Fruit fly (Drosophila melanogaster) S2 (cell line): ENCODE results near the gene Rab9D.

ENCODE experiments used
- CG8478 ChIP-seq: fragments of >200 bp; optimal IDR thresholded peaks from 2 replicates; lab custom pipeline; 2018
- CTCF ChIP-seq, 2 experiments: fragments of >200 bp; optimal IDR thresholded peaks; 2 replicates each; lab custom pipeline; 2018

DNA sequence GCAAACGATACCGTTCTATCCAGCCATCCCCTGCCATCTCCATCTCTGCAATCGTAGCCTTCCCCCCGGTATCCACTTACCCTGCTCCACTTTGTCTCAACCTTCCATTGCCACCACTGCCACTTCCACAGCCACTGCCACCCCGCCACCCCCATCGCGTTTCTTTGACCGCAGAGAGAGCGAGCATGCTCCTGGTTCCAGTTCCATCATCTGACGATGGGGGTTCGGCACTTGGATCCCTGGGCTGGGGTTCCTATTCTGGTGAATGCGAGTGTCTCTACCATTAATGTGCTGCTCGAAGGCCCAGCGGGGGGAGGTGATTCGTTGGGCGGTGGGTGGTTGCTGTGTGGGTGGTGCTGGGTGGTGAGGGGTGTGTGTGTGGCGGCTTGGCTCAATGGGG lies 24.7 kb downstream of the Rab9D start:
- TF ChIP-seq CTCF (optimal IDR thresholded peaks at IDR 0.05; lab: Kevin White, UChicago) (no peak), CG8478 (no peak)
